Worm (Caenorhabditis elegans): Measurements from ENCODE around the gene daao-1.
A peak's percentile ranks its signal among the peaks of the same experiment; 100 is the strongest.

The daao-1 gene

ce11 chrIV:2642054-2642453, 28.1 kb downstream of the daao-1 start:
- TF ChIP-seq unc-55 (GFP tag; optimal IDR thresholded peaks at IDR 0.05) (peak; percentile 5), lin-39 (tag; optimal IDR thresholded peaks at IDR 0.05) (no peak), ztf-1 (GFP tag; conservative IDR thresholded peaks at IDR 0.05) (no peak), nhr-10 (tag; optimal IDR thresholded peaks at IDR 0.05) (no peak), mab-5 (tag; optimal IDR thresholded peaks at IDR 0.05) (no peak), nhr-77 (tag; optimal IDR thresholded peaks at IDR 0.05) (no peak)

- TF ChIP-seq peb-1 (tag; optimal IDR thresholded peaks at IDR 0.05) (no peak), nhr-21 (tag; optimal IDR thresholded peaks at IDR 0.05) (no peak)
These were observed 28.7 kb downstream of the daao-1 start, which contains the start of gene ric-8 for ce11 chrIV:2642673-2643072. Gene ric-8 (plus strand): TSS chrIV:2642973.

- TF ChIP-seq ceh-16 (tag; optimal IDR thresholded peaks at IDR 0.05): no peak
- no peak for TF ChIP-seq unc-39 (tag; optimal IDR thresholded peaks at IDR 0.05)
- no peak for TF ChIP-seq peb-1 (tag; optimal IDR thresholded peaks at IDR 0.05)
- TF ChIP-seq ztf-4 (tag; optimal IDR thresholded peaks at IDR 0.05): no peak
- TF ChIP-seq nhr-25 (tag; optimal IDR thresholded peaks at IDR 0.05): no peak
- no peak for TF ChIP-seq nhr-237 (tag; optimal IDR thresholded peaks at IDR 0.05)
These were observed 36.0 kb downstream of the daao-1 start for ce11 chrIV:2650031-2650430.

ce11 chrIV:2654965-2655364, 41.0 kb downstream of the daao-1 start:
- no peak for TF ChIP-seq fos-1 (tag; optimal IDR thresholded peaks at IDR 0.05)
- TF ChIP-seq mab-5 (tag; optimal IDR thresholded peaks at IDR 0.05): no peak
- no peak for TF ChIP-seq sem-4 (tag; optimal IDR thresholded peaks at IDR 0.05)
- no peak for TF ChIP-seq F13H6.1 (tag; optimal IDR thresholded peaks at IDR 0.05)
- no peak for TF ChIP-seq lin-39 (tag; optimal IDR thresholded peaks at IDR 0.05)
- TF ChIP-seq nhr-6 (tag; optimal IDR thresholded peaks at IDR 0.05): no peak
- TF ChIP-seq nhr-21 (tag; optimal IDR thresholded peaks at IDR 0.05): no peak
- TF ChIP-seq ztf-4 (tag; optimal IDR thresholded peaks at IDR 0.05): no peak
- no peak for TF ChIP-seq nhr-77 (tag; optimal IDR thresholded peaks at IDR 0.05)
- TF ChIP-seq nhr-25 (tag; optimal IDR thresholded peaks at IDR 0.05): no peak
- no peak for TF ChIP-seq nhr-12 (tag; optimal IDR thresholded peaks at IDR 0.05)

- no peak for TF ChIP-seq aly-2 (tag; optimal IDR thresholded peaks at IDR 0.05)
- TF ChIP-seq nhr-23 (tag; optimal IDR thresholded peaks at IDR 0.05): no peak
- no peak for TF ChIP-seq fos-1 (tag; optimal IDR thresholded peaks at IDR 0.05)
- TF ChIP-seq ceh-16 (tag; optimal IDR thresholded peaks at IDR 0.05): no peak
- no peak for TF ChIP-seq unc-55 (GFP tag; optimal IDR thresholded peaks at IDR 0.05)
- no peak for TF ChIP-seq blmp-1 (tag; optimal IDR thresholded peaks at IDR 0.05; ENCODE audit: insufficient read depth)
- TF ChIP-seq gmeb-1 (tag; optimal IDR thresholded peaks at IDR 0.05): no peak
- no peak for TF ChIP-seq nhr-12 (tag; optimal IDR thresholded peaks at IDR 0.05)
- TF ChIP-seq ztf-4 (tag; optimal IDR thresholded peaks at IDR 0.05): no peak
- no peak for TF ChIP-seq crh-2 (tag; optimal IDR thresholded peaks at IDR 0.05)
- TF ChIP-seq sma-9 (GFP tag; optimal IDR thresholded peaks at IDR 0.05): no peak
- no peak for TF ChIP-seq sma-9 (tag; optimal IDR thresholded peaks at IDR 0.05)
- no peak for TF ChIP-seq ama-1 (optimal IDR thresholded peaks at IDR 0.05)
- no peak for TF ChIP-seq elt-1 (tag; optimal IDR thresholded peaks at IDR 0.05)
These were observed 42.6 kb downstream of the daao-1 start for ce11 chrIV:2656400-2657139.

ce11 chrIV:2657307-2657706, 43.3 kb downstream of the daao-1 start:
- TF ChIP-seq R02D3.7 (tag; optimal IDR thresholded peaks at IDR 0.05) (no peak), nhr-129 (tag; optimal IDR thresholded peaks at IDR 0.05) (no peak), nhr-21 (tag; optimal IDR thresholded peaks at IDR 0.05) (no peak), nhr-12 (tag; optimal IDR thresholded peaks at IDR 0.05) (no peak), zag-1 (tag; optimal IDR thresholded peaks at IDR 0.05) (no peak), fos-1 (tag; optimal IDR thresholded peaks at IDR 0.05) (no peak)

- TF ChIP-seq ceh-16 (tag; optimal IDR thresholded peaks at IDR 0.05) (no peak), nhr-10 (tag; optimal IDR thresholded peaks at IDR 0.05) (no peak), F13H6.1 (tag; optimal IDR thresholded peaks at IDR 0.05) (no peak), ztf-4 (tag; optimal IDR thresholded peaks at IDR 0.05) (no peak), ceh-82 (tag; optimal IDR thresholded peaks at IDR 0.05) (no peak), fos-1 (tag; optimal IDR thresholded peaks at IDR 0.05) (no peak), nhr-11 (tag; optimal IDR thresholded peaks at IDR 0.05) (no peak), ztf-11 (tag; optimal IDR thresholded peaks at IDR 0.05) (no peak), nhr-77 (tag; optimal IDR thresholded peaks at IDR 0.05) (no peak), unc-55 (GFP tag; optimal IDR thresholded peaks at IDR 0.05) (no peak), nhr-21 (tag; optimal IDR thresholded peaks at IDR 0.05) (no peak), nhr-23 (tag; optimal IDR thresholded peaks at IDR 0.05) (no peak), Y55F3AM.14 (GFP tag; optimal IDR thresholded peaks at IDR 0.05) (no peak)
These were observed 44.7 kb downstream of the daao-1 start for ce11 chrIV:2658733-2659132.

All from whole organism, L2 larva.